Fruit fly (Drosophila melanogaster) whole organism, prepupa: ENCODE results near the gene CG5421.
A peak's percentile ranks its signal among the peaks of the same experiment; 100 is the strongest.

Source experiments
- CG11294 ChIP-seq: fragments of 200-800 bp; sonication (Bioruptor generic); IDR thresholded peaks from 2 replicates; pipeline ENCODE4 v1.3.6; 2022; ENCODE audit warnings: missing biosample characterization, missing genetic modification characterization
- CG11902 ChIP-seq: fragments of 200-800 bp; sonication (Bioruptor generic); optimal IDR thresholded peaks from 3 replicates; lab custom pipeline; 2016; ENCODE audit warnings: missing biosample characterization, missing genetic modification characterization
- CG34406 ChIP-seq: fragments of 200-800 bp; sonication (Bioruptor generic); optimal IDR thresholded peaks from 3 replicates; lab custom pipeline; 2016; ENCODE audit warnings: missing biosample characterization, missing genetic modification characterization
- CG6163 ChIP-seq: fragments of 200-800 bp; sonication (Bioruptor generic); IDR thresholded peaks from 3 replicates; pipeline ENCODE4 v1.3.6; 2022; ENCODE audit warnings: missing biosample characterization, missing genetic modification characterization
- Eip78C ChIP-seq: fragments of 200-800 bp; sonication (Bioruptor generic); peaks from one replicate; lab custom pipeline; 2016; ENCODE audit warnings: missing biosample characterization, missing genetic modification characterization
- Sox102F ChIP-seq: fragments of 200-800 bp; sonication (Bioruptor generic); optimal IDR thresholded peaks from 2 replicates; lab custom pipeline; 2016; ENCODE audit warnings: missing biosample characterization, mild to moderate bottlenecking, missing genetic modification characterization
- fkh ChIP-seq: fragments of 200-800 bp; sonication (Bioruptor generic); optimal IDR thresholded peaks from 3 replicates; lab custom pipeline; 2017; ENCODE audit warnings: missing biosample characterization, mild to moderate bottlenecking, missing genetic modification characterization, moderate library complexity
- pdm3 ChIP-seq: fragments of 200-800 bp; sonication (Bioruptor generic); optimal IDR thresholded peaks from 3 replicates; lab custom pipeline; 2016; ENCODE audit warnings: missing biosample characterization, missing genetic modification characterization
- svp ChIP-seq: fragments of 200-800 bp; sonication (Bioruptor generic); peaks from one replicate; lab custom pipeline; 2016; ENCODE audit warnings: missing biosample characterization, missing genetic modification characterization

The CG5421 gene

DNA sequence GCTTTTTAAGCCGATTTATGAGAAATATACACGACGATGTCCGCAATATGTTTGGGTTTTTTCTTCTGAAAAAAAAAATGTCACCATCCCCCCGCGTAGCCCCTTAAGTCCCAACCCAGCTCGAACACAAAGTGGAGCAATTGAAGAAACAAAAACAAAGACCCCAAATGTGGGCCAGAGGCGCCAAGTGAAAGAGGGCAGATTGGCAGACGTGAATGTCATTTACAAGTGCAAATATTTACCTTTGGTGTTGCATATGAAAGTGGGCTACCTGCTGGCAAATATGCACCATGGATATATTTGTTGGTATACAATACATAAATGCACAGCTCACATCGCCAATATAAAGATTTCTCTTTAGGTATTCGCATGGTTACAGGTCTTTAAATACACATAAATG, 37.3 kb downstream of the CG5421 start:
- TF ChIP-seq Eip78C (GFP tag; lab: Kevin White, UChicago): peak; percentile 51
- TF ChIP-seq svp (GFP tag; lab: Kevin White, UChicago): peak; percentile 29
- no peak for TF ChIP-seq pdm3 (GFP tag; lab: Kevin White, UChicago)
- TF ChIP-seq CG6163 (GFP tag; lab: Robert Waterston, UW): 0 out of 3 replicates have a peak, but pooled peaks have one; percentile 17
- no peak for TF ChIP-seq CG11294

DNA sequence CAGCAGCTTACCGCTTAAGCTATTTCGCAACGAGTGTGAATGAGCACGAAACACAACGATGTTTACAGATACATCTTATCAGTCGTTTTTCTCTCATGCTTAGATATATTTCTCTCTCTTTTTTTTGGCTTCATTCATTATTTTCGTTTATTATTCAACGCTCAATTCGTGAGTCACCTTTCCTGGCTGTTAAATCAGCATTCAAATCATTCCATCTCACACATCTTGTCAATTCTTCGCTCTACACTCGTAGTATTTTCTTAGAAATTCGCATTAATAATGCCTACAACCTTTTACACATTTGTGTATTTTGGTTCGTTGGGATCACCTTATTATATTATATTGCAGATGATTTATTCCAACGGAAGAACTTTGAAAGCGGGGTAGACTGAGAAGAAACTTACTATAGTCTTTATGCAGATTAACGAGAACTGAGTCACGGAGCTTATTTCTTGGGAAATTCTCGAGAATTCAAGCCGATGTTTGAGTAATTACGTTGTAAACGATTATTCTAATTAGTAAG, 43.3 kb downstream of the CG5421 start:
- no peak for TF ChIP-seq CG34406 (GFP tag; lab: Kevin White, UChicago)
- peak; percentile 28 for TF ChIP-seq fkh

DNA sequence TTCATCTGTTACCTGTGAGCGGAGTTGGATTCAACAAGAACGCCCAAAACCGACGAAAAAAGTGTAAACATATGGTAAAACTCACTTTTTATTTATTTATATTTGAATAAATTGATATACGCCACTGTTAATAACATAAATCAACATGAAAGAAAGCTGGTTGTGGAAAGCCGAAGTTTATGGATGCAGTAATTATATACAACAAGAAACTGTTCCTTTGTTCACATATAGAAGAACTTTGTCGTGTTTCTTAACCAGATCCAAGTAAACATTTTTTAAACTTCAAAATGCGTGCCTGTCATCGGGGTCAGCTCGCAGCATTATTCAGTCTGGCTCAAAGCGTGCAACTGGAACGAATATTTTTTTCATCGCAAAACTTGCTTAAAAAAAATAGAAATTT, 50.0 kb downstream of the CG5421 start, which contains the start of gene Pkd2:
Gene Pkd2, plus strand, starts transcription at position 301 of the 400 bp plus-strand sequence.
- no peak for TF ChIP-seq Sox102F (GFP tag; lab: Kevin White, UChicago)
- no peak for TF ChIP-seq Eip78C (GFP tag; lab: Kevin White, UChicago)
- no peak for TF ChIP-seq CG6163 (GFP tag; lab: Robert Waterston, UW)
- TF ChIP-seq CG11902 (GFP tag; lab: Kevin White, UChicago): no peak
